Worm (Caenorhabditis elegans): ENCODE measurements around the gene srh-274.
"Not testable (repeated sequence)": the region's sequence is repeated elsewhere in the genome, so short reads cannot be mapped to it uniquely, and the experiment has no call there.

DNA sequence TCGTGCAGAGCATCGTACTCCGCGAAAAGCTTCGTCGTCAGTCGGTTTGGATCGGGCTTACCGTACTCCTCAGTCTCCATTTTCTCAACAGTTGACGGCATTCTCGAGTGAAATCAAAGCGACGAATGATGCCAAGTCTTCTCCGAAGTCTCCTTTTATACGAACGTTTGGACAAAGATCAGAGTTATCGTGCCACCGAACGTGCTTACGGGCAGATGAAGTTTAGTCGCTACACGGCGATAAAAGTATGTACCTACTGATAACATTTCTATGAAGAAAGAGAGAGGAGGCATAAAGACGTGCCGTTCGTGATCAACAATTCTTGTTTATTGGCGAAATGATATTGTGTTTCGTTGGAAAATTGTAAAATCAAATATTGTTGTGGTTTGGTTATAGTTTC is 23.4 kb downstream of the srh-274 start, which contains the start of gene F45D11.14:
- TF ChIP-seq nhr-25 (tag; optimal IDR thresholded peaks at IDR 0.05); lin-11 (tag; optimal IDR thresholded peaks at IDR 0.05); lin-13 (GFP tag; optimal IDR thresholded peaks at IDR 0.05); sma-3 (GFP tag; optimal IDR thresholded peaks at IDR 0.05); ztf-1 (GFP tag; conservative IDR thresholded peaks at IDR 0.05); snpc-4 (tag; optimal IDR thresholded peaks at IDR 0.05); skn-1 (tag; optimal IDR thresholded peaks at IDR 0.05); fos-1 (tag; optimal IDR thresholded peaks at IDR 0.05): not testable (repeated sequence)
